Worm (Caenorhabditis elegans) whole organism, young adult: Measurements from ENCODE around the gene C32D5.7.

ENCODE experiments used
- B0019.2 ChIP-seq: fragments of 200-800 bp; sonication (Bioruptor generic); conservative IDR thresholded peaks from 2 replicates; pipeline ENCODE4 v1.3.6; 2022; ENCODE audit warnings: missing genetic modification reagents, missing genetic modification characterization, missing compliant biosample characterization
- B0261.1 ChIP-seq: sonication (generic microtip); optimal IDR thresholded peaks from 2 replicates; lab custom pipeline; 2016; ENCODE audit warnings: mild to moderate bottlenecking, missing genetic modification characterization, moderate library complexity, missing compliant biosample characterization
- C06A6.2 ChIP-seq: fragments of 200-800 bp; sonication (Bioruptor generic); conservative IDR thresholded peaks from 2 replicates; pipeline ENCODE4 v1.3.6; 2022; ENCODE audit warnings: missing genetic modification characterization, missing compliant biosample characterization
- D2030.7 ChIP-seq: fragments of 200-800 bp; sonication (Bioruptor generic); IDR thresholded peaks from 2 replicates; pipeline ENCODE4 v1.3.6; 2022; ENCODE audit warnings: missing genetic modification reagents, missing genetic modification characterization, missing compliant biosample characterization
- F37B4.10 ChIP-seq: fragments of 200-800 bp; sonication (Bioruptor generic); IDR thresholded peaks from 2 replicates; pipeline ENCODE4 v1.3.6; 2022; ENCODE audit warnings: missing genetic modification characterization, missing compliant biosample characterization
- F52B5.7 ChIP-seq: sonication (generic microtip); optimal IDR thresholded peaks from 2 replicates; lab custom pipeline; 2016; ENCODE audit warnings: mild to moderate bottlenecking, missing genetic modification characterization, missing compliant biosample characterization
- K12H6.12 ChIP-seq: fragments of 200-800 bp; sonication (Bioruptor generic); optimal IDR thresholded peaks from 2 replicates; lab custom pipeline; 2018; ENCODE audit warnings: mild to moderate bottlenecking, missing genetic modification characterization, missing compliant biosample characterization
- T07F8.4 ChIP-seq: sonication (generic microtip); optimal IDR thresholded peaks from 2 replicates; lab custom pipeline; 2016; ENCODE audit warnings: mild to moderate bottlenecking, missing genetic modification characterization, moderate library complexity, missing compliant biosample characterization
- Y53G8AR.9 ChIP-seq: fragments of 200-800 bp; sonication (Bioruptor generic); conservative IDR thresholded peaks from 2 replicates; pipeline ENCODE4 v1.3.6; 2022; ENCODE audit warnings: missing genetic modification reagents, missing genetic modification characterization, missing compliant biosample characterization
- Y67H2A.10 ChIP-seq: fragments of 200-800 bp; sonication (Bioruptor generic); conservative IDR thresholded peaks from 2 replicates; pipeline ENCODE4 v1.3.6; 2022; ENCODE audit warnings: missing genetic modification reagents, missing genetic modification characterization, missing compliant biosample characterization
- Y95B8A.8 ChIP-seq: fragments of 200-800 bp; sonication (Bioruptor generic); IDR thresholded peaks from 2 replicates; pipeline ENCODE4 v1.3.6; 2022; ENCODE audit warnings: missing genetic modification reagents, missing genetic modification characterization, missing compliant biosample characterization
- ama-1 ChIP-seq, 3 experiments: fragments of 150-350 bp in 1 of 3; sonication (generic microtip) in 2 of 3; optimal IDR thresholded peaks; 2 replicates each; lab custom pipeline; 2014 to 2018; ENCODE audit warnings: missing biosample characterization in 2 of 3, missing genetic modification characterization in 2 of 3, missing genetic modification reagents in 2 of 3
- atf-7 ChIP-seq: sonication (generic microtip); optimal IDR thresholded peaks from 2 replicates; lab custom pipeline; 2017; ENCODE audit warnings: mild to moderate bottlenecking, missing genetic modification characterization, missing compliant biosample characterization
- attf-3 ChIP-seq: fragments of 200-800 bp; sonication (Bioruptor generic); conservative IDR thresholded peaks from 2 replicates; pipeline ENCODE4 v1.3.6; 2022; ENCODE audit warnings: missing genetic modification reagents, missing genetic modification characterization, missing compliant biosample characterization
- attf-6 ChIP-seq: fragments of 200-800 bp; sonication (Bioruptor generic); IDR thresholded peaks from 2 replicates; pipeline ENCODE4 v1.3.6; 2022; ENCODE audit warnings: missing genetic modification reagents, missing genetic modification characterization, missing compliant biosample characterization
- ceh-100 ChIP-seq: fragments of 200-800 bp; sonication (Bioruptor generic); IDR thresholded peaks from 2 replicates; pipeline ENCODE4 v1.3.6; 2022; ENCODE audit warnings: missing genetic modification reagents, missing genetic modification characterization, missing compliant biosample characterization
- ceh-58 ChIP-seq: fragments of 200-800 bp; sonication (Bioruptor generic); IDR thresholded peaks from 2 replicates; pipeline ENCODE4 v1.3.6; 2022; ENCODE audit warnings: missing genetic modification characterization, missing compliant biosample characterization
- chd-7 ChIP-seq: sonication (generic microtip); optimal IDR thresholded peaks from 2 replicates; lab custom pipeline; 2016; ENCODE audit warnings: mild to moderate bottlenecking, missing genetic modification characterization, moderate library complexity, missing compliant biosample characterization
- dox-1 ChIP-seq: fragments of 200-800 bp; sonication (Bioruptor generic); IDR thresholded peaks from 2 replicates; pipeline ENCODE4 v1.3.6; 2022; ENCODE audit warnings: missing genetic modification reagents, missing genetic modification characterization, missing compliant biosample characterization
- efl-1 ChIP-seq: fragments of 150-350 bp; optimal IDR thresholded peaks from 2 replicates; lab custom pipeline; 2014; ENCODE audit warnings: missing biosample characterization, missing genetic modification reagents, missing genetic modification characterization
- egl-18 ChIP-seq: fragments of 200-800 bp; sonication (Bioruptor generic); IDR thresholded peaks from 2 replicates; pipeline ENCODE4 v1.3.6; 2022; ENCODE audit warnings: missing genetic modification reagents, missing genetic modification characterization, missing compliant biosample characterization
- egl-44 ChIP-seq: fragments of 200-800 bp; sonication (Bioruptor generic); IDR thresholded peaks from 2 replicates; pipeline ENCODE4 v1.3.6; 2022; ENCODE audit warnings: missing genetic modification reagents, missing genetic modification characterization, missing compliant biosample characterization
- gei-17 ChIP-seq: fragments of 200-800 bp; sonication (Bioruptor generic); optimal IDR thresholded peaks from 2 replicates; lab custom pipeline; 2018; ENCODE audit warnings: mild to moderate bottlenecking, missing genetic modification characterization, missing compliant biosample characterization
- hmg-20 ChIP-seq: fragments of 200-800 bp; sonication (Bioruptor generic); IDR thresholded peaks from 2 replicates; pipeline ENCODE4 v1.3.6; 2022; ENCODE audit warnings: missing genetic modification reagents, missing genetic modification characterization, missing compliant biosample characterization
- hrde-1 ChIP-seq: sonication (generic microtip); optimal IDR thresholded peaks from 2 replicates; lab custom pipeline; 2016; ENCODE audit warnings: missing genetic modification characterization, mild to moderate bottlenecking, missing compliant biosample characterization, moderate library complexity, missing genotype, missing genetic modification reagents, borderline replicate concordance
- lin-54 ChIP-seq: fragments of 200-800 bp; sonication (Bioruptor generic); optimal IDR thresholded peaks from 2 replicates; lab custom pipeline; 2018; ENCODE audit warnings: mild to moderate bottlenecking, missing genetic modification characterization, missing compliant biosample characterization
- lir-1 ChIP-seq: fragments of 200-800 bp; sonication (Bioruptor generic); conservative IDR thresholded peaks from 2 replicates; pipeline ENCODE4 v1.3.6; 2022; ENCODE audit warnings: missing genetic modification reagents, missing genetic modification characterization, missing compliant biosample characterization
- madf-10 ChIP-seq: sonication (generic microtip); optimal IDR thresholded peaks from 2 replicates; lab custom pipeline; 2016; ENCODE audit warnings: mild to moderate bottlenecking, missing genetic modification characterization, missing compliant biosample characterization
- madf-3 ChIP-seq: fragments of 200-800 bp; sonication (Bioruptor generic); IDR thresholded peaks from 2 replicates; pipeline ENCODE4 v1.3.6; 2022; ENCODE audit warnings: missing genetic modification reagents, missing genetic modification characterization, missing compliant biosample characterization
- madf-8 ChIP-seq: fragments of 200-800 bp; sonication (Bioruptor generic); conservative IDR thresholded peaks from 2 replicates; pipeline ENCODE4 v1.3.6; 2022; ENCODE audit warnings: missing genetic modification reagents, missing genetic modification characterization, missing compliant biosample characterization
- mcd-1 ChIP-seq: fragments of 200-800 bp; sonication (Bioruptor generic); IDR thresholded peaks from 2 replicates; pipeline ENCODE4 v1.3.6; 2022; ENCODE audit warnings: missing genetic modification reagents, missing genetic modification characterization, missing compliant biosample characterization
- nfyb-1 ChIP-seq: fragments of 200-800 bp; sonication (Bioruptor generic); IDR thresholded peaks from 2 replicates; pipeline ENCODE4 v1.3.6; 2022; ENCODE audit warnings: missing genetic modification reagents, missing genetic modification characterization, missing compliant biosample characterization
- nhr-120 ChIP-seq: fragments of 200-800 bp; sonication (Bioruptor generic); IDR thresholded peaks from 2 replicates; pipeline ENCODE4 v1.3.6; 2022; ENCODE audit warnings: missing genetic modification characterization, missing compliant biosample characterization
- nhr-27 ChIP-seq: fragments of 200-800 bp; sonication (Bioruptor generic); optimal IDR thresholded peaks from 2 replicates; lab custom pipeline; 2018; ENCODE audit warnings: mild to moderate bottlenecking, missing genetic modification characterization, moderate library complexity, missing compliant biosample characterization
- pbrm-1 ChIP-seq: fragments of 200-800 bp; sonication (Bioruptor generic); IDR thresholded peaks from 2 replicates; pipeline ENCODE4 v1.3.6; 2022; ENCODE audit warnings: missing genetic modification reagents, missing genetic modification characterization, missing compliant biosample characterization
- rcor-1 ChIP-seq: fragments of 200-800 bp; sonication (Bioruptor generic); IDR thresholded peaks from 2 replicates; pipeline ENCODE4 v1.3.6; 2022; ENCODE audit warnings: missing genetic modification reagents, missing genetic modification characterization, missing compliant biosample characterization
- repo-1 ChIP-seq: sonication (generic microtip); optimal IDR thresholded peaks from 2 replicates; lab custom pipeline; 2017; ENCODE audit warnings: mild to moderate bottlenecking, missing genetic modification characterization, missing compliant biosample characterization
- rpc-1 ChIP-seq, 2 experiments: fragments of 150-350 bp in 1 of 2; sonication (generic microtip) in 1 of 2; optimal IDR thresholded peaks; 2 replicates each; lab custom pipeline; 2014 to 2018; ENCODE audit warnings: missing biosample characterization in 1 of 2, missing genetic modification characterization in 1 of 2, missing genetic modification reagents in 1 of 2, missing genotype in 1 of 2
- snpc-4 ChIP-seq, 5 experiments: fragments of 150-350 bp in 1 of 5; sonication (generic microtip) in 4 of 5; optimal IDR thresholded peaks; 2 replicates each; lab custom pipeline; 2014 to 2018; ENCODE audit warnings: missing genetic modification characterization in 5 of 5, missing biosample characterization in 3 of 5, antibody characterized with exemption in 2 of 5, mild to moderate bottlenecking in 2 of 5, missing compliant biosample characterization in 2 of 5, missing genotype in 2 of 5, moderate library complexity in 2 of 5, missing genetic modification reagents in 1 of 5
- sptf-2 ChIP-seq: fragments of 200-800 bp; sonication (Bioruptor generic); optimal IDR thresholded peaks from 2 replicates; lab custom pipeline; 2018; ENCODE audit warnings: mild to moderate bottlenecking, missing genetic modification characterization, missing compliant biosample characterization
- unc-130 ChIP-seq: sonication (generic microtip); optimal IDR thresholded peaks from 2 replicates; lab custom pipeline; 2016; ENCODE audit warnings: missing genetic modification reagents, missing genetic modification characterization, missing compliant biosample characterization
- zfh-2 ChIP-seq: fragments of 200-800 bp; sonication (Bioruptor generic); conservative IDR thresholded peaks from 2 replicates; pipeline ENCODE4 v1.3.6; 2022; ENCODE audit warnings: missing genetic modification reagents, missing genetic modification characterization, missing compliant biosample characterization
- ztf-18 ChIP-seq: sonication (generic microtip); optimal IDR thresholded peaks from 2 replicates; lab custom pipeline; 2016; ENCODE audit warnings: missing genotype, mild to moderate bottlenecking, missing genetic modification characterization, missing compliant biosample characterization
- ztf-22 ChIP-seq: fragments of 200-800 bp; sonication (Bioruptor generic); optimal IDR thresholded peaks from 2 replicates; lab custom pipeline; 2018; ENCODE audit warnings: mild to moderate bottlenecking, missing genetic modification characterization, moderate library complexity, missing compliant biosample characterization

The C32D5.7 gene

DNA sequence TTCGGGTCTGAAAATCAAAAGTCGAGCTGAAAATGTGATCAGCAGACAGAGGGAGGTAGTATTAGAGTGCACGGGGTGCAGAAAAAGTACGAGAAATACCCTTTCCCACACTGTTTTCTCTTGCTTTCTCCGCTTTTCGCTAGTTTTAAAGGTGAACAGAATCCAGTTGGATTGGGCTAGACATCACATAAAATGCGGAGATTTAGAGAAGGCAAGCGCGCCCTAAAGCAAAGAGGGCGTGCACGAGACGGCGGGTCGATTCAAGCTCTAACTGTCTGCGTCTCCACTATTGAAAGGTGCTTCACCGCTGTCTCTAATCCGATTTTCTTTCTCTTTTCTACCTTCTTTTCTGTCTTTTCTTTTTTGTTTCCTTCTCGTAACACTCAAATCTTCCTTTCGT, 30.3 kb upstream of the C32D5.7 start (continued):
- TF ChIP-seq T07F8.4 = no peak
- TF ChIP-seq attf-6 (GFP tag; lab: Robert Waterston, UW) = 0 out of 2 replicates have a peak, but pooled peaks have one; percentile 25
- no peak for TF ChIP-seq ztf-22 (GFP tag; lab: Kevin White, UChicago)
- TF ChIP-seq Y53G8AR.9 (GFP tag; lab: Robert Waterston, UW) = peak; percentile 42; the same call in 1 of the 2 replicates
- no peak for TF ChIP-seq sptf-2
- no peak for TF ChIP-seq F52B5.7 (tag; lab: Kevin White, UChicago)
- TF ChIP-seq chd-7 (tag; lab: Kevin White, UChicago) = peak; percentile 63
- no peak for TF ChIP-seq nhr-120
- no peak for TF ChIP-seq ceh-58 (GFP tag; lab: Robert Waterston, UW)
- TF ChIP-seq hrde-1 (tag; lab: Kevin White, UChicago) = no peak
- TF ChIP-seq madf-10 (tag; lab: Kevin White, UChicago) = no peak
- peak; percentile 66 for TF ChIP-seq ceh-100 (GFP tag; lab: Robert Waterston, UW)
- TF ChIP-seq madf-3 (GFP tag; lab: Robert Waterston, UW) = 0 out of 2 replicates have a peak, but pooled peaks have one; percentile 13
- TF ChIP-seq madf-8 (GFP tag; lab: Robert Waterston, UW) = peak; percentile 57
- TF ChIP-seq egl-18 = no peak
- peak; percentile 15 for TF ChIP-seq unc-130 (GFP tag; lab: Kevin White, UChicago)
- TF ChIP-seq attf-3 (GFP tag; lab: Robert Waterston, UW) = peak; percentile 45; the same call in 1 of the 2 replicates
- TF ChIP-seq zfh-2 (GFP tag; lab: Robert Waterston, UW) = peak; percentile 89
- no peak for TF ChIP-seq hmg-20 (GFP tag; lab: Robert Waterston, UW)
- TF ChIP-seq ztf-18 (tag; lab: Kevin White, UChicago) = peak; percentile 75
- TF ChIP-seq F37B4.10 = no peak
- TF ChIP-seq repo-1 (tag; lab: Kevin White, UChicago) = no peak
- TF ChIP-seq efl-1 (GFP tag; lab: Kevin White, UChicago) = peak; percentile 57
- TF ChIP-seq gei-17 = peak; percentile 3
- no peak for TF ChIP-seq nhr-27 (tag; lab: Kevin White, UChicago)
- peak; percentile 67; the same call in 1 of the 2 replicates for TF ChIP-seq lir-1 (GFP tag; lab: Robert Waterston, UW)
- no peak for TF ChIP-seq snpc-4 (GFP tag; optimal IDR thresholded peaks at IDR 0.05; lab: Kevin White, UChicago)
- TF ChIP-seq snpc-4 (tag; optimal IDR thresholded peaks at IDR 0.05; lab: Kevin White, UChicago) = peak; percentile 31 to 63 (median 53)
- peak; percentile 72 for TF ChIP-seq lin-54
- peak; percentile 49; the same call in 1 of the 2 replicates for TF ChIP-seq egl-44
- peak; percentile 95 for TF ChIP-seq mcd-1 (GFP tag; lab: Robert Waterston, UW)
- TF ChIP-seq nfyb-1 (GFP tag; lab: Robert Waterston, UW) = peak; percentile 80
- TF ChIP-seq atf-7 (tag; lab: Kevin White, UChicago) = peak; percentile 31
- TF ChIP-seq ama-1 (optimal IDR thresholded peaks at IDR 0.05; lab: Kevin White, UChicago) = no peak
- TF ChIP-seq ama-1 (GFP tag; optimal IDR thresholded peaks at IDR 0.05; lab: Kevin White, UChicago) = no peak
- peak; percentile 85 for TF ChIP-seq D2030.7 (GFP tag; lab: Robert Waterston, UW)
- TF ChIP-seq rcor-1 (GFP tag; lab: Robert Waterston, UW) = peak; percentile 64; the same call in 1 of the 2 replicates
- TF ChIP-seq dox-1 (GFP tag; lab: Robert Waterston, UW) = peak; percentile 94
- peak; percentile 68; the same call in 1 of the 2 replicates for TF ChIP-seq Y95B8A.8
- TF ChIP-seq C06A6.2 (GFP tag; lab: Robert Waterston, UW) = 0 out of 2 replicates have a peak, but pooled peaks have one; percentile 18
- no peak for TF ChIP-seq B0261.1 (tag; lab: Kevin White, UChicago)
- no peak for TF ChIP-seq rpc-1 (optimal IDR thresholded peaks at IDR 0.05; lab: Kevin White, UChicago)
- TF ChIP-seq rpc-1 (tag; optimal IDR thresholded peaks at IDR 0.05; lab: Kevin White, UChicago) = no peak
- TF ChIP-seq B0019.2 (GFP tag; lab: Robert Waterston, UW) = peak; percentile 40; the same call in 1 of the 2 replicates
- peak; percentile 68 for TF ChIP-seq K12H6.12 (tag; lab: Kevin White, UChicago)
- TF ChIP-seq pbrm-1 = peak; percentile 92
- TF ChIP-seq Y67H2A.10 = peak; percentile 57; the same call in 1 of the 2 replicates
